Worm (Caenorhabditis elegans) whole organism, mixed stage, embryonic: Measurements from ENCODE around the gene ZK1055.4.

Experiments
- M03D4.4 ChIP-seq: sonication (generic microtip); optimal IDR thresholded peaks from 2 replicates; lab custom pipeline; 2017; ENCODE audit warnings: mild to moderate bottlenecking, missing genetic modification characterization, missing compliant biosample characterization
- bed-3 ChIP-seq: fragments of 200-800 bp; sonication (Bioruptor generic); optimal IDR thresholded peaks from 3 replicates; lab custom pipeline; 2018; ENCODE audit warnings: mild to moderate bottlenecking, missing genetic modification characterization, moderate library complexity, missing compliant biosample characterization
- blmp-1 ChIP-seq: fragments of 150-350 bp; optimal IDR thresholded peaks from 2 replicates; lab custom pipeline; 2014; ENCODE audit warnings: missing biosample characterization, missing genetic modification characterization
- ceh-39 ChIP-seq: fragments of 150-350 bp; optimal IDR thresholded peaks from 2 replicates; lab custom pipeline; 2014; ENCODE audit warnings: missing biosample characterization, missing genetic modification characterization
- ceh-43 ChIP-seq: fragments of 200-800 bp; sonication (Bioruptor generic); optimal IDR thresholded peaks from 2 replicates; lab custom pipeline; 2018; ENCODE audit warnings: mild to moderate bottlenecking, missing genetic modification characterization, moderate library complexity, missing compliant biosample characterization
- ceh-83 ChIP-seq: fragments of 200-800 bp; sonication (Bioruptor generic); optimal IDR thresholded peaks from 2 replicates; lab custom pipeline; 2018; ENCODE audit warnings: mild to moderate bottlenecking, missing genetic modification characterization, missing compliant biosample characterization
- ces-1 ChIP-seq: fragments of 150-350 bp; optimal IDR thresholded peaks from 2 replicates; lab custom pipeline; 2014; ENCODE audit warnings: missing biosample characterization, missing genetic modification reagents, missing genetic modification characterization
- cnd-1 ChIP-seq: fragments of 200-800 bp; sonication (Bioruptor generic); optimal IDR thresholded peaks from 2 replicates; lab custom pipeline; 2018; ENCODE audit warnings: mild to moderate bottlenecking, missing genetic modification characterization, missing compliant biosample characterization
- elt-3 ChIP-seq: fragments of 150-350 bp; optimal IDR thresholded peaks from 2 replicates; lab custom pipeline; 2014; ENCODE audit warnings: missing biosample characterization, missing genetic modification characterization
- flh-1 ChIP-seq: fragments of 200-800 bp; sonication (Bioruptor generic); optimal IDR thresholded peaks from 2 replicates; lab custom pipeline; 2018; ENCODE audit warnings: mild to moderate bottlenecking, missing genetic modification characterization, moderate library complexity, missing compliant biosample characterization
- ham-2 ChIP-seq: fragments of 200-800 bp; sonication (Bioruptor generic); optimal IDR thresholded peaks from 2 replicates; lab custom pipeline; 2018; ENCODE audit warnings: mild to moderate bottlenecking, missing genetic modification characterization, missing compliant biosample characterization
- hlh-1 ChIP-seq: fragments of 150-350 bp; optimal IDR thresholded peaks from 2 replicates; lab custom pipeline; 2014; ENCODE audit warnings: missing biosample characterization, missing genetic modification reagents, missing genetic modification characterization
- lin-13 ChIP-seq: fragments of 150-350 bp; optimal IDR thresholded peaks from 2 replicates; lab custom pipeline; 2014; ENCODE audit warnings: missing biosample characterization, missing genetic modification characterization
- lin-32 ChIP-seq: fragments of 200-800 bp; sonication (Bioruptor generic); optimal IDR thresholded peaks from 2 replicates; lab custom pipeline; 2018; ENCODE audit warnings: mild to moderate bottlenecking, missing genetic modification characterization, missing compliant biosample characterization
- lsy-2 ChIP-seq: fragments of 150-350 bp; optimal IDR thresholded peaks from 2 replicates; lab custom pipeline; 2014; ENCODE audit warnings: missing biosample characterization, missing genetic modification characterization
- mab-5 ChIP-seq: fragments of 150-350 bp; optimal IDR thresholded peaks from 2 replicates; lab custom pipeline; 2014; ENCODE audit warnings: missing biosample characterization, missing genetic modification characterization
- mls-2 ChIP-seq: sonication (generic microtip); optimal IDR thresholded peaks from 2 replicates; lab custom pipeline; 2016; ENCODE audit warnings: mild to moderate bottlenecking, missing genetic modification characterization, moderate library complexity, missing compliant biosample characterization
- nhr-12 ChIP-seq: fragments of 150-350 bp; optimal IDR thresholded peaks from 2 replicates; lab custom pipeline; 2014; ENCODE audit warnings: missing biosample characterization, missing genetic modification characterization
- nhr-2 ChIP-seq: fragments of 150-350 bp; optimal IDR thresholded peaks from 2 replicates; lab custom pipeline; 2014; ENCODE audit warnings: missing biosample characterization, missing genetic modification characterization
- nhr-237 ChIP-seq: fragments of 150-350 bp; optimal IDR thresholded peaks from 2 replicates; lab custom pipeline; 2014; ENCODE audit warnings: missing biosample characterization, missing genetic modification characterization
- nhr-76 ChIP-seq: sonication (generic microtip); optimal IDR thresholded peaks from 2 replicates; lab custom pipeline; 2017; ENCODE audit warnings: missing biosample characterization, missing genetic modification characterization
- pha-4 ChIP-seq: fragments of 150-350 bp; optimal IDR thresholded peaks from 2 replicates; lab custom pipeline; 2018; ENCODE audit warnings: missing biosample characterization, missing genetic modification reagents, missing genetic modification characterization
- sem-2 ChIP-seq: fragments of 200-800 bp; sonication (Bioruptor generic); optimal IDR thresholded peaks from 2 replicates; lab custom pipeline; 2018; ENCODE audit warnings: mild to moderate bottlenecking, missing genetic modification characterization, missing compliant biosample characterization
- snpc-4 ChIP-seq: fragments of 150-350 bp; optimal IDR thresholded peaks from 2 replicates; lab custom pipeline; 2014; ENCODE audit warnings: missing biosample characterization, missing genetic modification characterization
- tbx-8 ChIP-seq: fragments of 200-800 bp; sonication (Bioruptor generic); optimal IDR thresholded peaks from 2 replicates; lab custom pipeline; 2018; ENCODE audit warnings: mild to moderate bottlenecking, missing genetic modification characterization, moderate library complexity, missing compliant biosample characterization
- unc-120 ChIP-seq: sonication (generic microtip); optimal IDR thresholded peaks from 2 replicates; lab custom pipeline; 2017; ENCODE audit warnings: missing genetic modification characterization, missing compliant biosample characterization; ENCODE audit not compliant: poor library complexity, severe bottlenecking
- unc-39 ChIP-seq: fragments of 150-350 bp; optimal IDR thresholded peaks from 2 replicates; lab custom pipeline; 2014; ENCODE audit warnings: missing biosample characterization, missing genetic modification characterization
- unc-62 ChIP-seq: fragments of 150-350 bp; optimal IDR thresholded peaks from 2 replicates; lab custom pipeline; 2014; ENCODE audit warnings: missing biosample characterization, missing genetic modification reagents, missing genetic modification characterization
- zip-8 ChIP-seq: fragments of 150-350 bp; optimal IDR thresholded peaks from 2 replicates; lab custom pipeline; 2014; ENCODE audit warnings: missing biosample characterization, missing genetic modification characterization

The ZK1055.4 gene

DNA sequence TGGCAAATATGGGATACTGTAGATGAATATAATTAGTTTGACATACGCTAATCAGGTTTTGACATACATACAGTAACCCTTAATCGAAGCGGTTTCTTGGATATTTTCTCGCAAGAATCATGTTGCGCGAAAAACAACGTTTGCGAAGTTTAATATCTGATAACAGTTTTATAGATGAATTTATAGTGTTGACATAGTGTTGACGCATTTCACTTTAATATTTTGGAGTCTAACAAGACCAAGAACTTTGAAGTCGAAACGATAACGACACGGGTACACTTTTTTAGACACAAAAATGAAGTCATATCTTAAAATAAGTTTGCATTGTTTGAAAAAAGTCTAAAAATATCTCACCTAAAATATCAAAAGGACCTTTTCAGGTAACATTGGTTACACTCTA, 34.4 kb downstream of the ZK1055.4 start:
- no peak for TF ChIP-seq ces-1 (GFP tag; lab: Kevin White, UChicago)
- TF ChIP-seq nhr-2 (tag; lab: Kevin White, UChicago), result no peak
- no peak for TF ChIP-seq unc-62 (GFP tag; lab: Kevin White, UChicago)
- no peak for TF ChIP-seq mls-2 (tag; lab: Kevin White, UChicago)
- no peak for TF ChIP-seq unc-39 (tag; lab: Kevin White, UChicago)
- TF ChIP-seq nhr-76 (tag; lab: Kevin White, UChicago), result no peak
- TF ChIP-seq lsy-2 (tag; lab: Kevin White, UChicago), result no peak
- TF ChIP-seq zip-8 (tag; lab: Kevin White, UChicago), result no peak
- no peak for TF ChIP-seq ham-2 (GFP tag; lab: Kevin White, UChicago)
- no peak for TF ChIP-seq bed-3 (GFP tag; lab: Kevin White, UChicago)
- TF ChIP-seq nhr-237 (tag; lab: Kevin White, UChicago), result no peak
- no peak for TF ChIP-seq nhr-12 (tag; lab: Kevin White, UChicago)
- TF ChIP-seq cnd-1 (tag; lab: Kevin White, UChicago), result no peak
- no peak for TF ChIP-seq lin-32 (GFP tag; lab: Kevin White, UChicago)
- no peak for TF ChIP-seq tbx-8 (GFP tag; lab: Kevin White, UChicago)
- TF ChIP-seq, all 35 proteins: peak for 0

ce11 chrV:6620809-6621208, 38.9 kb downstream of the ZK1055.4 start:
- TF ChIP-seq nhr-237 (tag; lab: Kevin White, UChicago) (no peak), sem-2 (GFP tag; lab: Kevin White, UChicago) (no peak), lin-13 (no peak), mab-5 (no peak), ces-1 (GFP tag; lab: Kevin White, UChicago) (no peak), ceh-43 (no peak), lin-32 (GFP tag; lab: Kevin White, UChicago) (no peak), ceh-39 (tag; lab: Kevin White, UChicago) (no peak), snpc-4 (no peak), unc-62 (GFP tag; lab: Kevin White, UChicago) (no peak), mls-2 (tag; lab: Kevin White, UChicago) (no peak), hlh-1 (tag; lab: Kevin White, UChicago) (no peak), unc-120 (tag; lab: Kevin White, UChicago) (no peak), flh-1 (GFP tag; lab: Kevin White, UChicago) (no peak), ham-2 (GFP tag; lab: Kevin White, UChicago) (no peak), M03D4.4 (tag; lab: Kevin White, UChicago) (no peak), ceh-83 (GFP tag; lab: Kevin White, UChicago) (no peak)

- TF ChIP-seq unc-62 (GFP tag; lab: Kevin White, UChicago) (no peak), unc-39 (tag; lab: Kevin White, UChicago) (no peak), sem-2 (GFP tag; lab: Kevin White, UChicago) (no peak), nhr-12 (tag; lab: Kevin White, UChicago) (no peak), pha-4 (tag; lab: Kevin White, UChicago) (no peak)
Observed at ce11 chrV:6621894-6622293, 40.0 kb downstream of the ZK1055.4 start, which contains the start of gene nhr-37. Gene nhr-37 (plus strand): TSS chrV:6622194.

- TF ChIP-seq elt-3, result no peak
Observed at ce11 chrV:6626244-6626643, 44.4 kb downstream of the ZK1055.4 start, which contains the start of gene ppt-1. Gene ppt-1 (minus strand): TSS chrV:6626344.

DNA sequence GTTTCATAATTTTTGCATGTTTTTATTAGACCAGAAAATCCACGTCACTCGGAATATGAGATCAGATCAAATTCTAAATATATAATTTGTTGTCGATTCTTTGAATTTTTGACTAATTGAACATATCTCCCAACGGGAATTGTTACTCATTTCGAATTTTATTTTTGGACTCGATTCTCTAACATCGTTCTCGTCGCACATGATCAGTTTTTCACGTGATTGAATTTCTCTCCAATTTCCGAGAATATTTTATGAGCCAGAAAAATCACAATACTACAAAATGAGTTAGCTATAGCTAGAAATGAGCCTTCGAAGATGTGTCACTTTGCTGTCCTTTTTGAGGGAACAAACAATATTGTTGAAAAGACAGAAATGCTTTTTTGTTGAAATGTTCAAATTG, 48.9 kb downstream of the ZK1055.4 start:
- no peak for TF ChIP-seq blmp-1 (tag; lab: Kevin White, UChicago)
- no peak for TF ChIP-seq lin-13
- TF ChIP-seq, all 35 proteins: peak for 0

ce11 chrV:6631866-6632265, 50.0 kb downstream of the ZK1055.4 start:
- TF ChIP-seq lin-32 (GFP tag; lab: Kevin White, UChicago) (no peak), unc-39 (tag; lab: Kevin White, UChicago) (no peak), lsy-2 (tag; lab: Kevin White, UChicago) (no peak), flh-1 (GFP tag; lab: Kevin White, UChicago) (no peak), hlh-1 (tag; lab: Kevin White, UChicago) (no peak), unc-62 (GFP tag; lab: Kevin White, UChicago) (no peak)
